Fruit fly (Drosophila melanogaster): ENCODE measurements around the gene Zasp67.
A peak's percentile ranks its signal among the peaks of the same experiment; 100 is the strongest.

The Zasp67 gene

dm6 chr3L:9829154-9829553 is 31.7 kb upstream of the Zasp67 start:
- TF ChIP-seq CG6276 (GFP tag; optimal IDR thresholded peaks at IDR 0.05) (no peak), Eip75B (GFP tag; optimal IDR thresholded peaks at IDR 0.05) (no peak), CG11902 (GFP tag; optimal IDR thresholded peaks at IDR 0.05) (no peak), CG7368 (GFP tag; optimal IDR thresholded peaks at IDR 0.05) (no peak), svp (GFP tag) (no peak), CG3919 (GFP tag; optimal IDR thresholded peaks at IDR 0.05) (no peak), Hr4 (GFP tag; optimal IDR thresholded peaks at IDR 0.05) (no peak), topi (GFP tag; optimal IDR thresholded peaks at IDR 0.05) (no peak), cyc (GFP tag; optimal IDR thresholded peaks at IDR 0.05) (no peak), Hr39 (GFP tag; optimal IDR thresholded peaks at IDR 0.05) (no peak), CG11762 (GFP tag; optimal IDR thresholded peaks at IDR 0.05; ENCODE audit: insufficient read depth) (no peak)

- TF ChIP-seq esn (GFP tag; optimal IDR thresholded peaks at IDR 0.05) = no peak
- TF ChIP-seq CG6808 (GFP tag; optimal IDR thresholded peaks at IDR 0.05) = no peak
- no peak for TF ChIP-seq CG8632 (GFP tag; optimal IDR thresholded peaks at IDR 0.05)
- no peak for TF ChIP-seq CG15336 (GFP tag; IDR thresholded peaks at IDR 0.05)
- no peak for TF ChIP-seq CG32006 (GFP tag; optimal IDR thresholded peaks at IDR 0.05)
- no peak for TF ChIP-seq CG6163 (GFP tag; IDR thresholded peaks at IDR 0.05)
- no peak for TF ChIP-seq fd59A (GFP tag; optimal IDR thresholded peaks at IDR 0.05)
- no peak for TF ChIP-seq CG1621 (tag; optimal IDR thresholded peaks at IDR 0.05)
- TF ChIP-seq Eip75B (GFP tag; optimal IDR thresholded peaks at IDR 0.05) = no peak
- no peak for TF ChIP-seq Eip93F (GFP tag; optimal IDR thresholded peaks at IDR 0.05)
Measured at dm6 chr3L:9824226-9824625, 26.7 kb upstream of the Zasp67 start.

- TF ChIP-seq CG8119 (GFP tag; IDR thresholded peaks at IDR 0.05) = no peak
- TF ChIP-seq Blimp-1 (GFP tag; optimal IDR thresholded peaks at IDR 0.05) = no peak
Measured at dm6 chr3L:9823797-9824196, 26.3 kb upstream of the Zasp67 start, which contains the start of gene Ilp5. TSS of gene Ilp5 (minus strand) at chr3L:9823897.

dm6 chr3L:9821138-9821681 is 23.7 kb upstream of the Zasp67 start:
- TF ChIP-seq CG6163 (GFP tag; IDR thresholded peaks at IDR 0.05) (0 out of 3 replicates have a peak, but pooled peaks have one; percentile 23), CG8119 (GFP tag; IDR thresholded peaks at IDR 0.05) (no peak; the same call in 2 of the 3 replicates), CG15336 (GFP tag; IDR thresholded peaks at IDR 0.05) (peak; percentile 35; the same call in 1 of the 2 replicates)

- TF ChIP-seq Eip78C (GFP tag) (no peak), CG11762 (GFP tag; optimal IDR thresholded peaks at IDR 0.05; ENCODE audit: insufficient read depth) (no peak), CG3919 (GFP tag; optimal IDR thresholded peaks at IDR 0.05) (no peak), Lpt (GFP tag; optimal IDR thresholded peaks at IDR 0.05) (no peak), CG6808 (GFP tag; optimal IDR thresholded peaks at IDR 0.05) (no peak), CG6163 (GFP tag; IDR thresholded peaks at IDR 0.05) (no peak), Hr39 (GFP tag; optimal IDR thresholded peaks at IDR 0.05) (no peak), CG32006 (GFP tag; optimal IDR thresholded peaks at IDR 0.05) (no peak), CG7368 (GFP tag; optimal IDR thresholded peaks at IDR 0.05) (no peak), pdm3 (GFP tag; optimal IDR thresholded peaks at IDR 0.05) (no peak), Ets96B (tag; optimal IDR thresholded peaks at IDR 0.05) (no peak), net (GFP tag; optimal IDR thresholded peaks at IDR 0.05) (no peak), CG8119 (GFP tag; IDR thresholded peaks at IDR 0.05) (no peak), CG8632 (GFP tag; optimal IDR thresholded peaks at IDR 0.05) (no peak)
Measured at dm6 chr3L:9820248-9820647, 22.8 kb upstream of the Zasp67 start.

- no peak for TF ChIP-seq dac (GFP tag; optimal IDR thresholded peaks at IDR 0.05)
- no peak for TF ChIP-seq Sox15 (GFP tag; optimal IDR thresholded peaks at IDR 0.05)
- TF ChIP-seq Lpt (GFP tag; optimal IDR thresholded peaks at IDR 0.05) = no peak
- TF ChIP-seq Eip93F (GFP tag; optimal IDR thresholded peaks at IDR 0.05) = no peak
- no peak for TF ChIP-seq Eip78C (GFP tag)
- no peak for TF ChIP-seq Sox102F (GFP tag; optimal IDR thresholded peaks at IDR 0.05)
- no peak for TF ChIP-seq CG9139 (GFP tag; optimal IDR thresholded peaks at IDR 0.05)
- TF ChIP-seq CG8632 (GFP tag; optimal IDR thresholded peaks at IDR 0.05) = no peak
- no peak for TF ChIP-seq CG6808 (GFP tag; optimal IDR thresholded peaks at IDR 0.05)
- TF ChIP-seq Hr4 (GFP tag; optimal IDR thresholded peaks at IDR 0.05) = no peak
- no peak for TF ChIP-seq acj6 (GFP tag; optimal IDR thresholded peaks at IDR 0.05)
- TF ChIP-seq CG11762 (GFP tag; optimal IDR thresholded peaks at IDR 0.05; ENCODE audit: insufficient read depth) = no peak
- no peak for TF ChIP-seq salr (GFP tag; optimal IDR thresholded peaks at IDR 0.05)
- no peak for TF ChIP-seq Sox14 (GFP tag; optimal IDR thresholded peaks at IDR 0.05)
- peak; percentile 21; the same call in 1 of the 2 replicates for TF ChIP-seq CG15336 (GFP tag; IDR thresholded peaks at IDR 0.05)
- TF ChIP-seq CG3919 (GFP tag; optimal IDR thresholded peaks at IDR 0.05) = no peak
- TF ChIP-seq CG8119 (GFP tag; IDR thresholded peaks at IDR 0.05) = peak; percentile 26; the same call in 1 of the 3 replicates
- TF ChIP-seq CG31627 (GFP tag; optimal IDR thresholded peaks at IDR 0.05) = no peak
- TF ChIP-seq CG11294 (GFP tag; IDR thresholded peaks at IDR 0.05) = no peak
- TF ChIP-seq CG10669 (GFP tag; optimal IDR thresholded peaks at IDR 0.05) = no peak
- TF ChIP-seq CG1621 (tag; optimal IDR thresholded peaks at IDR 0.05) = no peak
- TF ChIP-seq CG6163 (GFP tag; IDR thresholded peaks at IDR 0.05) = 0 out of 3 replicates have a peak, but pooled peaks have one; percentile 31
- no peak for TF ChIP-seq CG6792 (GFP tag; optimal IDR thresholded peaks at IDR 0.05)
- TF ChIP-seq CG6276 (GFP tag; optimal IDR thresholded peaks at IDR 0.05) = no peak
- TF ChIP-seq Met (GFP tag; optimal IDR thresholded peaks at IDR 0.05) = no peak
Measured at dm6 chr3L:9815705-9816104, 18.2 kb upstream of the Zasp67 start.
